Worm (Caenorhabditis elegans) whole organism, early embryonic: ENCODE data around the gene C44C11.6.

Experiments
- F13C5.2 ChIP-seq: sonication (generic microtip); optimal IDR thresholded peaks from 2 replicates; lab custom pipeline; 2017; ENCODE audit warnings: mild to moderate bottlenecking, missing genetic modification characterization, inconsistent platforms, missing compliant biosample characterization
- ama-1 ChIP-seq: fragments of 150-350 bp; optimal IDR thresholded peaks from 2 replicates; lab custom pipeline; 2014
- ceh-36 ChIP-seq: sonication (generic microtip); optimal IDR thresholded peaks from 2 replicates; lab custom pipeline; 2016; ENCODE audit warnings: missing genetic modification characterization, inconsistent platforms, missing compliant biosample characterization
- flt-1 ChIP-seq: fragments of 200-800 bp; sonication (Bioruptor generic); IDR thresholded peaks from 2 replicates; pipeline ENCODE4 v1.3.6; 2022; ENCODE audit warnings: missing genetic modification characterization, missing compliant biosample characterization
- hnd-1 ChIP-seq: sonication (generic microtip); optimal IDR thresholded peaks from 2 replicates; lab custom pipeline; 2016; ENCODE audit warnings: missing genetic modification characterization, missing compliant biosample characterization
- tbx-37 ChIP-seq: fragments of 200-800 bp; sonication (Bioruptor generic); conservative IDR thresholded peaks from 2 replicates; pipeline ENCODE4 v1.3.6; 2022; ENCODE audit warnings: missing genetic modification reagents, missing genetic modification characterization, missing compliant biosample characterization
- tra-4 ChIP-seq: sonication (generic microtip); optimal IDR thresholded peaks from 2 replicates; lab custom pipeline; 2017; ENCODE audit warnings: missing genetic modification characterization, missing compliant biosample characterization

ce11 chrII:12300680-12301079 is 43.9 kb upstream of the C44C11.6 start:
- TF ChIP-seq flt-1 (no peak), ama-1 (lab: Kevin White, UChicago) (no peak), tra-4 (no peak), hnd-1 (tag; lab: Kevin White, UChicago) (no peak), F13C5.2 (tag; lab: Kevin White, UChicago) (no peak), ceh-36 (tag; lab: Kevin White, UChicago) (no peak), tbx-37 (no peak)
